Fruit fly (Drosophila melanogaster) whole organism, embryonic: Measurements from ENCODE around the gene fwe.

Experiments
- Aef1 ChIP-seq: fragments of 200-800 bp; sonication (Bioruptor generic); IDR thresholded peaks from 3 replicates; pipeline ENCODE4 v1.3.6; 2022; ENCODE audit warnings: missing biosample characterization, missing genetic modification characterization
- Blimp-1 ChIP-seq: fragments of 200-800 bp; sonication (Bioruptor generic); optimal IDR thresholded peaks from 3 replicates; lab custom pipeline; 2018; ENCODE audit warnings: missing biosample characterization, missing genetic modification characterization, mild to moderate bottlenecking, moderate library complexity, missing genetic modification reagents
- CG10267 ChIP-seq: fragments of 200-800 bp; sonication (Bioruptor generic); optimal IDR thresholded peaks from 2 replicates; lab custom pipeline; 2018; ENCODE audit warnings: missing biosample characterization, mild to moderate bottlenecking, missing genetic modification characterization, moderate library complexity
- CG11093 ChIP-seq: fragments of 200-800 bp; sonication (Bioruptor generic); IDR thresholded peaks from 3 replicates; pipeline ENCODE4 v1.3.6; 2022; ENCODE audit warnings: missing biosample characterization, missing genetic modification characterization
- CG12071 ChIP-seq: fragments of 200-800 bp; sonication (Bioruptor generic); optimal IDR thresholded peaks from 3 replicates; lab custom pipeline; 2018; ENCODE audit warnings: missing biosample characterization, mild to moderate bottlenecking, missing genetic modification characterization
- CG12391 ChIP-seq: fragments of 200-800 bp; sonication (Bioruptor generic); optimal IDR thresholded peaks from 3 replicates; lab custom pipeline; 2018; ENCODE audit warnings: missing biosample characterization, mild to moderate bottlenecking, missing genetic modification characterization, moderate library complexity
- CG17186 ChIP-seq: fragments of 200-800 bp; sonication (Bioruptor generic); optimal IDR thresholded peaks from 3 replicates; lab custom pipeline; 2017; ENCODE audit warnings: missing biosample characterization, missing genetic modification reagents, missing genetic modification characterization
- CG17361 ChIP-seq: fragments of 200-800 bp; sonication (Bioruptor generic); IDR thresholded peaks from 3 replicates; pipeline ENCODE4 v1.3.6; 2022; ENCODE audit warnings: missing biosample characterization, missing genetic modification characterization
- CG18011 ChIP-seq: fragments of 200-800 bp; sonication (Bioruptor generic); optimal IDR thresholded peaks from 2 replicates; lab custom pipeline; 2017; ENCODE audit warnings: missing biosample characterization, missing genetic modification characterization, mild to moderate bottlenecking, moderate library complexity, missing genotype
- CG2202 ChIP-seq: fragments of 200-800 bp; sonication (Bioruptor generic); optimal IDR thresholded peaks from 2 replicates; lab custom pipeline; 2018; ENCODE audit warnings: missing biosample characterization, mild to moderate bottlenecking, missing genetic modification characterization
- CG2678 ChIP-seq: fragments of 200-800 bp; sonication (Bioruptor generic); optimal IDR thresholded peaks from 3 replicates; lab custom pipeline; 2019; ENCODE audit warnings: missing biosample characterization, mild to moderate bottlenecking, missing genetic modification characterization, moderate library complexity
- CG30403 ChIP-seq: fragments of 200-800 bp; sonication (Bioruptor generic); optimal IDR thresholded peaks from 3 replicates; lab custom pipeline; 2016; ENCODE audit warnings: missing biosample characterization, missing genetic modification characterization
- CG31224 ChIP-seq: fragments of 200-800 bp; sonication (Bioruptor generic); IDR thresholded peaks from 2 replicates; pipeline ENCODE4 v1.3.6; 2022; ENCODE audit warnings: missing biosample characterization, missing genetic modification characterization
- CG31441 ChIP-seq: fragments of 200-800 bp; sonication (Bioruptor generic); IDR thresholded peaks from 2 replicates; pipeline ENCODE4 v1.3.6; 2022; ENCODE audit warnings: missing biosample characterization, missing genetic modification characterization
- CG3163 ChIP-seq: fragments of 200-800 bp; sonication (Bioruptor generic); optimal IDR thresholded peaks from 3 replicates; lab custom pipeline; 2016; ENCODE audit warnings: missing biosample characterization, missing genetic modification characterization
- CG6689 ChIP-seq: fragments of 200-800 bp; sonication (Bioruptor generic); IDR thresholded peaks from 2 replicates; pipeline ENCODE4 v1.3.6; 2022; ENCODE audit warnings: missing biosample characterization, missing genetic modification characterization
- CG6791 ChIP-seq: fragments of 200-800 bp; sonication (Bioruptor generic); IDR thresholded peaks from 3 replicates; pipeline ENCODE4 v1.3.6; 2022; ENCODE audit warnings: missing biosample characterization, missing genetic modification characterization; ENCODE audit not compliant: partially characterized antibody
- CG7357 ChIP-seq: fragments of 200-800 bp; sonication (Bioruptor generic); IDR thresholded peaks from 3 replicates; pipeline ENCODE4 v1.3.6; 2022; ENCODE audit warnings: missing biosample characterization, missing genetic modification characterization
- CG7839 ChIP-seq: fragments of 200-800 bp; sonication (Bioruptor generic); optimal IDR thresholded peaks from 3 replicates; lab custom pipeline; 2018; ENCODE audit warnings: missing biosample characterization, mild to moderate bottlenecking, missing genetic modification characterization, moderate library complexity
- CG7987 ChIP-seq: fragments of 200-800 bp; sonication (Bioruptor generic); optimal IDR thresholded peaks from 2 replicates; lab custom pipeline; 2018; ENCODE audit warnings: missing biosample characterization, mild to moderate bottlenecking, missing genetic modification characterization, moderate library complexity
- CG8089 ChIP-seq: fragments of 200-800 bp; sonication (Bioruptor generic); optimal IDR thresholded peaks from 3 replicates; lab custom pipeline; 2016; ENCODE audit warnings: missing biosample characterization, missing genetic modification characterization
- CG8290 ChIP-seq, 3 experiments: fragments of 200-800 bp; sonication (Bioruptor generic); optimal IDR thresholded peaks; 2 replicates each; lab custom pipeline; 2016 to 2019; ENCODE audit warnings: missing biosample characterization in 3 of 3, missing genetic modification characterization in 3 of 3, mild to moderate bottlenecking in 2 of 3, moderate library complexity in 1 of 3
- CG8478 ChIP-seq: fragments of >200 bp; optimal IDR thresholded peaks from 2 replicates; lab custom pipeline; 2018
- CG9437 ChIP-seq: fragments of 200-800 bp; sonication (Bioruptor generic); optimal IDR thresholded peaks from 2 replicates; lab custom pipeline; 2018; ENCODE audit warnings: missing biosample characterization, mild to moderate bottlenecking, missing genetic modification characterization
- Dek ChIP-seq: fragments of 200-800 bp; sonication (Bioruptor generic); optimal IDR thresholded peaks from 3 replicates; lab custom pipeline; 2019; ENCODE audit warnings: missing biosample characterization, mild to moderate bottlenecking, missing genetic modification characterization, moderate library complexity
- Dfd ChIP-seq, 2 experiments: fragments of >200 bp; optimal IDR thresholded peaks; 2 replicates each; lab custom pipeline; 2017; ENCODE audit warnings: missing biosample characterization in 2 of 2, missing genetic modification characterization in 2 of 2
- Gsc ChIP-seq: fragments of 200-800 bp; sonication (Bioruptor generic); IDR thresholded peaks from 2 replicates; pipeline ENCODE4 v1.3.6; 2022; ENCODE audit warnings: missing biosample characterization, missing genetic modification characterization
- Hand ChIP-seq: fragments of 200-800 bp; sonication (Bioruptor generic); optimal IDR thresholded peaks from 2 replicates; lab custom pipeline; 2017; ENCODE audit warnings: mild to moderate bottlenecking, missing biosample characterization, missing genetic modification reagents, missing genetic modification characterization
- Med ChIP-seq: fragments of 200-800 bp; sonication (Bioruptor generic); peaks from one replicate; lab custom pipeline; 2016; ENCODE audit warnings: missing biosample characterization, missing genetic modification characterization, mild to moderate bottlenecking, inconsistent platforms, moderate library complexity
- NK7.1 ChIP-seq: fragments of 200-800 bp; sonication (Bioruptor generic); optimal IDR thresholded peaks from 3 replicates; lab custom pipeline; 2016; ENCODE audit warnings: missing biosample characterization, missing genetic modification characterization
- NfI ChIP-seq: fragments of 200-800 bp; sonication (Bioruptor generic); optimal IDR thresholded peaks from 3 replicates; lab custom pipeline; 2018; ENCODE audit warnings: missing biosample characterization, mild to moderate bottlenecking, missing genetic modification characterization, moderate library complexity
- Oli ChIP-seq: fragments of 200-800 bp; sonication (Bioruptor generic); optimal IDR thresholded peaks from 2 replicates; lab custom pipeline; 2018; ENCODE audit warnings: missing biosample characterization, mild to moderate bottlenecking, missing genetic modification characterization, moderate library complexity
- Rx ChIP-seq: fragments of 200-800 bp; sonication (Bioruptor generic); IDR thresholded peaks from 2 replicates; pipeline ENCODE4 v1.3.6; 2022; ENCODE audit warnings: missing biosample characterization, missing genetic modification characterization
- Sox102F ChIP-seq: fragments of 200-800 bp; sonication (Bioruptor generic); optimal IDR thresholded peaks from 2 replicates; lab custom pipeline; 2018; ENCODE audit warnings: missing biosample characterization, mild to moderate bottlenecking, missing genetic modification characterization, moderate library complexity
- Ssrp ChIP-seq: fragments of 200-800 bp; sonication (Bioruptor generic); optimal IDR thresholded peaks from 2 replicates; lab custom pipeline; 2018; ENCODE audit warnings: missing biosample characterization, mild to moderate bottlenecking, missing genetic modification characterization, moderate library complexity
- Taf1 ChIP-seq: fragments of 200-800 bp; sonication (Bioruptor generic); IDR thresholded peaks from 2 replicates; pipeline ENCODE4 v1.3.6; 2022; ENCODE audit warnings: missing biosample characterization, missing genetic modification characterization
- ac ChIP-seq: fragments of 200-800 bp; sonication (Bioruptor generic); optimal IDR thresholded peaks from 3 replicates; lab custom pipeline; 2017; ENCODE audit warnings: missing biosample characterization, mild to moderate bottlenecking, missing genetic modification characterization
- al ChIP-seq: fragments of 200-800 bp; sonication (Bioruptor generic); IDR thresholded peaks from 2 replicates; pipeline ENCODE4 v1.3.6; 2022; ENCODE audit warnings: missing biosample characterization, missing genetic modification characterization
- bigmax ChIP-seq: fragments of 200-800 bp; sonication (Bioruptor generic); optimal IDR thresholded peaks from 2 replicates; lab custom pipeline; 2018; ENCODE audit warnings: missing biosample characterization, mild to moderate bottlenecking, missing genetic modification characterization
- btn ChIP-seq: fragments of 200-800 bp; sonication (Bioruptor generic); optimal IDR thresholded peaks from 2 replicates; lab custom pipeline; 2016; ENCODE audit warnings: missing biosample characterization, missing genetic modification characterization
- crp ChIP-seq, 2 experiments: fragments of 200-800 bp; sonication (Bioruptor generic); optimal IDR thresholded peaks; 2 replicates in 1 of 2; 3 replicates in 1 of 2; lab custom pipeline; 2017; ENCODE audit warnings: missing biosample characterization in 2 of 2, missing genetic modification characterization in 2 of 2, mild to moderate bottlenecking in 1 of 2, moderate library complexity in 1 of 2
- disco-r ChIP-seq: fragments of 200-800 bp; sonication (Bioruptor generic); optimal IDR thresholded peaks from 2 replicates; lab custom pipeline; 2016; ENCODE audit warnings: missing biosample characterization, missing genetic modification characterization
- ftz-f1 ChIP-seq: fragments of 200-800 bp; sonication (Bioruptor generic); optimal IDR thresholded peaks from 2 replicates; lab custom pipeline; 2016; ENCODE audit warnings: missing biosample characterization, missing genetic modification characterization
- gce ChIP-seq: fragments of 200-800 bp; sonication (Bioruptor generic); IDR thresholded peaks from 3 replicates; pipeline ENCODE4 v1.3.6; 2022; ENCODE audit warnings: missing biosample characterization, missing genetic modification characterization
- grau ChIP-seq: fragments of 200-800 bp; optimal IDR thresholded peaks from 3 replicates; lab custom pipeline; 2019; ENCODE audit warnings: missing biosample characterization, mild to moderate bottlenecking, missing genetic modification characterization, moderate library complexity
- gsb-n ChIP-seq: fragments of 200-800 bp; sonication (Bioruptor generic); optimal IDR thresholded peaks from 3 replicates; lab custom pipeline; 2018; ENCODE audit warnings: missing biosample characterization, mild to moderate bottlenecking, missing genetic modification characterization
- kah ChIP-seq: fragments of 200-800 bp; sonication (Bioruptor generic); optimal IDR thresholded peaks from 2 replicates; lab custom pipeline; 2018; ENCODE audit warnings: missing biosample characterization, mild to moderate bottlenecking, missing genetic modification characterization
- kni ChIP-seq: fragments of 200-800 bp; sonication (Bioruptor generic); optimal IDR thresholded peaks from 3 replicates; lab custom pipeline; 2017; ENCODE audit warnings: mild to moderate bottlenecking, missing biosample characterization, missing genetic modification reagents, missing genetic modification characterization
- pros ChIP-seq: fragments of 200-800 bp; sonication (Bioruptor generic); optimal IDR thresholded peaks from 3 replicates; lab custom pipeline; 2019; ENCODE audit warnings: missing biosample characterization, mild to moderate bottlenecking, missing genetic modification characterization, moderate library complexity
- tap ChIP-seq: fragments of 200-800 bp; optimal IDR thresholded peaks from 3 replicates; lab custom pipeline; 2019; ENCODE audit warnings: missing biosample characterization, mild to moderate bottlenecking, missing genetic modification characterization, moderate library complexity
- trem ChIP-seq: fragments of 200-800 bp; optimal IDR thresholded peaks from 3 replicates; lab custom pipeline; 2019; ENCODE audit warnings: missing biosample characterization, mild to moderate bottlenecking, missing genetic modification characterization, moderate library complexity

The fwe gene

dm6 chr3L:15777383-15777782 lies 38.8 kb downstream of the fwe start (continued):
- TF ChIP-seq CG9437 (GFP tag; lab: Kevin White, UChicago) = no peak
- no peak for TF ChIP-seq kni (GFP tag; lab: Kevin White, UChicago)
- no peak for TF ChIP-seq ftz-f1 (GFP tag; lab: Kevin White, UChicago)
- TF ChIP-seq CG10267 = peak; percentile 30
- no peak for TF ChIP-seq ac
- TF ChIP-seq CG8478 (lab: Kevin White, UChicago) = no peak
- peak; percentile 8 for TF ChIP-seq grau (tag; lab: Kevin White, UChicago)
- no peak for TF ChIP-seq Taf1 (GFP tag; lab: Robert Waterston, UW)
- no peak for TF ChIP-seq disco-r (GFP tag; lab: Kevin White, UChicago)
- TF ChIP-seq pros (GFP tag; lab: Kevin White, UChicago) = no peak
- TF ChIP-seq crp (GFP tag; optimal IDR thresholded peaks at IDR 0.05; lab: Kevin White, UChicago) = no peak
- no peak for TF ChIP-seq CG8290 (GFP tag; optimal IDR thresholded peaks at IDR 0.05; lab: Kevin White, UChicago)
- no peak for TF ChIP-seq CG8290 (tag; optimal IDR thresholded peaks at IDR 0.05; lab: Kevin White, UChicago)
- TF ChIP-seq CG6689 = no peak
- no peak for TF ChIP-seq Aef1
- TF ChIP-seq CG7987 (GFP tag; lab: Kevin White, UChicago) = no peak
- TF ChIP-seq bigmax (GFP tag; lab: Kevin White, UChicago) = no peak
- peak; percentile 23 for TF ChIP-seq Sox102F (GFP tag; lab: Kevin White, UChicago)
- no peak for TF ChIP-seq Rx (GFP tag; lab: Robert Waterston, UW)
- peak; percentile 25 for TF ChIP-seq trem
- no peak; the same call in 1 of the 2 replicates for TF ChIP-seq CG31441 (GFP tag; lab: Robert Waterston, UW)
- peak; percentile 69; the same call in 2 of the 3 replicates for TF ChIP-seq CG17361 (GFP tag; lab: Robert Waterston, UW)
- TF ChIP-seq CG7357 (GFP tag; lab: Robert Waterston, UW) = no peak
- TF ChIP-seq gce (GFP tag; lab: Robert Waterston, UW) = no peak
- TF ChIP-seq Gsc (GFP tag; lab: Robert Waterston, UW) = no peak
- TF ChIP-seq CG12071 (GFP tag; lab: Kevin White, UChicago) = no peak
- TF ChIP-seq Oli = peak; percentile 0
- peak; percentile 0 for TF ChIP-seq CG30403
- no peak for TF ChIP-seq NfI (GFP tag; lab: Kevin White, UChicago)
- no peak for TF ChIP-seq tap (tag; lab: Kevin White, UChicago)
- no peak for TF ChIP-seq Dfd (GFP tag; optimal IDR thresholded peaks at IDR 0.05; lab: Kevin White, UChicago)
- peak; percentile 19 for TF ChIP-seq CG12391 (tag; lab: Kevin White, UChicago)
- no peak for TF ChIP-seq Dek (tag; lab: Kevin White, UChicago)
- no peak for TF ChIP-seq NK7.1 (GFP tag; lab: Kevin White, UChicago)
- peak; percentile 41 for TF ChIP-seq CG7839 (tag; lab: Kevin White, UChicago)
- TF ChIP-seq CG11093 = no peak

dm6 chr3L:15775498-15775897 lies 40.7 kb downstream of the fwe start:
- TF ChIP-seq Blimp-1 (GFP tag; lab: Kevin White, UChicago) (peak; percentile 46), CG6791 (GFP tag; lab: Robert Waterston, UW) (no peak), Med (GFP tag; lab: Kevin White, UChicago) (no peak), CG31224 (GFP tag; lab: Robert Waterston, UW) (no peak), CG17186 (GFP tag; lab: Kevin White, UChicago) (no peak), al (GFP tag; lab: Robert Waterston, UW) (no peak), CG2202 (no peak), CG17361 (GFP tag; lab: Robert Waterston, UW) (peak; percentile 65; the same call in 2 of the 3 replicates), Ssrp (tag; lab: Kevin White, UChicago) (peak; percentile 37), CG18011 (GFP tag; lab: Kevin White, UChicago) (no peak), btn (GFP tag; lab: Kevin White, UChicago) (no peak), gsb-n (tag; lab: Kevin White, UChicago) (no peak), kah (GFP tag; lab: Kevin White, UChicago) (no peak), CG8089 (no peak), Hand (no peak), CG10267 (peak; percentile 40), CG12391 (tag; lab: Kevin White, UChicago) (peak; percentile 39), CG2678 (tag; lab: Kevin White, UChicago) (peak; percentile 44), CG3163 (GFP tag; lab: Kevin White, UChicago) (no peak)
